Fruit fly (Drosophila melanogaster) whole organism, embryonic: ENCODE data around the gene tipE.

ENCODE experiments used
- Adf1 ChIP-seq: fragments of 200-800 bp; sonication (Bioruptor generic); IDR thresholded peaks from 2 replicates; pipeline ENCODE4 v1.3.6; 2022; ENCODE audit warnings: missing biosample characterization, missing genetic modification characterization
- CG10543 ChIP-seq: fragments of 200-800 bp; sonication (Bioruptor generic); optimal IDR thresholded peaks from 3 replicates; lab custom pipeline; 2017; ENCODE audit warnings: missing biosample characterization, mild to moderate bottlenecking, missing genetic modification characterization, moderate library complexity
- CG11093 ChIP-seq: fragments of 200-800 bp; sonication (Bioruptor generic); IDR thresholded peaks from 3 replicates; pipeline ENCODE4 v1.3.6; 2022; ENCODE audit warnings: missing biosample characterization, missing genetic modification characterization
- CG12071 ChIP-seq: fragments of 200-800 bp; sonication (Bioruptor generic); optimal IDR thresholded peaks from 3 replicates; lab custom pipeline; 2018; ENCODE audit warnings: missing biosample characterization, mild to moderate bottlenecking, missing genetic modification characterization
- CG18262 ChIP-seq: fragments of 200-800 bp; optimal IDR thresholded peaks from 3 replicates; lab custom pipeline; 2019; ENCODE audit warnings: missing biosample characterization, mild to moderate bottlenecking, missing genetic modification characterization, moderate library complexity
- CG18476 ChIP-seq: fragments of 200-800 bp; sonication (Bioruptor generic); optimal IDR thresholded peaks from 2 replicates; lab custom pipeline; 2016; ENCODE audit warnings: missing biosample characterization, mild to moderate bottlenecking, missing genetic modification characterization
- CG31441 ChIP-seq: fragments of 200-800 bp; sonication (Bioruptor generic); IDR thresholded peaks from 2 replicates; pipeline ENCODE4 v1.3.6; 2022; ENCODE audit warnings: missing biosample characterization, missing genetic modification characterization
- CG7839 ChIP-seq: fragments of 200-800 bp; sonication (Bioruptor generic); optimal IDR thresholded peaks from 3 replicates; lab custom pipeline; 2018; ENCODE audit warnings: missing biosample characterization, mild to moderate bottlenecking, missing genetic modification characterization, moderate library complexity
- CG7963 ChIP-seq: fragments of 200-800 bp; sonication (Bioruptor generic); IDR thresholded peaks from 3 replicates; pipeline ENCODE4 v1.3.6; 2022; ENCODE audit warnings: missing biosample characterization, missing genetic modification characterization; ENCODE audit not compliant: partially characterized antibody
- CG8290 ChIP-seq, 3 experiments: fragments of 200-800 bp; sonication (Bioruptor generic); optimal IDR thresholded peaks; 2 replicates each; lab custom pipeline; 2016 to 2019; ENCODE audit warnings: missing biosample characterization in 3 of 3, missing genetic modification characterization in 3 of 3, mild to moderate bottlenecking in 2 of 3, moderate library complexity in 1 of 3
- CG8478 ChIP-seq: fragments of >200 bp; optimal IDR thresholded peaks from 2 replicates; lab custom pipeline; 2018
- CG9817 ChIP-seq: fragments of 200-800 bp; sonication (Bioruptor generic); optimal IDR thresholded peaks from 2 replicates; lab custom pipeline; 2018; ENCODE audit warnings: missing biosample characterization, mild to moderate bottlenecking, missing genetic modification characterization, moderate library complexity
- CHES-1-like ChIP-seq: fragments of 200-800 bp; sonication (Bioruptor generic); optimal IDR thresholded peaks from 2 replicates; lab custom pipeline; 2016; ENCODE audit warnings: missing biosample characterization, missing genetic modification characterization
- D ChIP-seq, 2 experiments: fragments of 200-800 bp in 1 of 2; fragments of >200 bp in 1 of 2; sonication (Bioruptor generic) in 1 of 2; optimal IDR thresholded peaks; 2 replicates in 1 of 2; 3 replicates in 1 of 2; lab custom pipeline; 2017; ENCODE audit warnings: mild to moderate bottlenecking in 1 of 2, missing biosample characterization in 1 of 2, missing genetic modification characterization in 1 of 2, missing genetic modification reagents in 1 of 2
- D19A ChIP-seq: fragments of 200-800 bp; optimal IDR thresholded peaks from 3 replicates; lab custom pipeline; 2019; ENCODE audit warnings: missing biosample characterization, mild to moderate bottlenecking, missing genetic modification characterization, moderate library complexity
- Dp ChIP-seq: fragments of 200-800 bp; sonication (Bioruptor generic); optimal IDR thresholded peaks from 2 replicates; lab custom pipeline; 2018; ENCODE audit warnings: missing biosample characterization, mild to moderate bottlenecking, missing genetic modification characterization, moderate library complexity
- HLHmδ ChIP-seq: fragments of 200-800 bp; sonication (Bioruptor generic); optimal IDR thresholded peaks from 2 replicates; lab custom pipeline; 2018; ENCODE audit warnings: missing biosample characterization, mild to moderate bottlenecking, missing genetic modification characterization, moderate library complexity
- Hmr ChIP-seq: fragments of 200-800 bp; sonication (Bioruptor generic); optimal IDR thresholded peaks from 3 replicates; lab custom pipeline; 2017; ENCODE audit warnings: mild to moderate bottlenecking, missing biosample characterization, missing genetic modification reagents, missing genetic modification characterization
- Med ChIP-seq: fragments of 200-800 bp; sonication (Bioruptor generic); peaks from one replicate; lab custom pipeline; 2016; ENCODE audit warnings: missing biosample characterization, missing genetic modification characterization, mild to moderate bottlenecking, inconsistent platforms, moderate library complexity
- Meics ChIP-seq: fragments of 200-800 bp; sonication (Bioruptor generic); optimal IDR thresholded peaks from 2 replicates; lab custom pipeline; 2017; ENCODE audit warnings: missing biosample characterization, mild to moderate bottlenecking, missing genetic modification characterization
- Mes4 ChIP-seq: fragments of 200-800 bp; sonication (Bioruptor generic); optimal IDR thresholded peaks from 2 replicates; lab custom pipeline; 2016; ENCODE audit warnings: missing biosample characterization, missing genetic modification characterization
- NFAT ChIP-seq: fragments of 200-800 bp; sonication (Bioruptor generic); IDR thresholded peaks from 2 replicates; pipeline ENCODE4 v1.3.6; 2022; ENCODE audit warnings: missing biosample characterization, missing genetic modification characterization
- Nf-YB ChIP-seq: fragments of 200-800 bp; sonication (Bioruptor generic); optimal IDR thresholded peaks from 3 replicates; lab custom pipeline; 2019; ENCODE audit warnings: missing biosample characterization, mild to moderate bottlenecking, missing genetic modification characterization, moderate library complexity
- Nf-YC ChIP-seq: fragments of 200-800 bp; optimal IDR thresholded peaks from 3 replicates; lab custom pipeline; 2019; ENCODE audit warnings: missing biosample characterization, mild to moderate bottlenecking, missing genetic modification characterization, moderate library complexity
- Oli ChIP-seq: fragments of 200-800 bp; sonication (Bioruptor generic); optimal IDR thresholded peaks from 2 replicates; lab custom pipeline; 2018; ENCODE audit warnings: missing biosample characterization, mild to moderate bottlenecking, missing genetic modification characterization, moderate library complexity
- PHDP ChIP-seq: fragments of 200-800 bp; sonication (Bioruptor generic); optimal IDR thresholded peaks from 3 replicates; lab custom pipeline; 2018; ENCODE audit warnings: missing biosample characterization, mild to moderate bottlenecking, missing genetic modification characterization, moderate library complexity
- Trl ChIP-seq, 3 experiments: fragments of >200 bp in 2 of 3; fragments of 200-800 bp in 1 of 3; sonication (Bioruptor generic) in 1 of 3; optimal IDR thresholded peaks; 2 replicates in 1 of 3; 3 replicates in 2 of 3; lab custom pipeline; 2016 to 2017; ENCODE audit warnings: missing biosample characterization in 1 of 3, missing genetic modification characterization in 1 of 3
- abd-A ChIP-seq: fragments of 200-800 bp; sonication (Bioruptor generic); optimal IDR thresholded peaks from 3 replicates; lab custom pipeline; 2019; ENCODE audit warnings: missing biosample characterization, mild to moderate bottlenecking, missing genetic modification characterization, moderate library complexity
- aop ChIP-seq: fragments of 200-800 bp; sonication (Bioruptor generic); IDR thresholded peaks from 2 replicates; pipeline ENCODE4 v1.3.6; 2022; ENCODE audit warnings: missing biosample characterization, missing genetic modification characterization
- cg ChIP-seq: fragments of 200-800 bp; sonication (Bioruptor generic); optimal IDR thresholded peaks from 3 replicates; lab custom pipeline; 2019; ENCODE audit warnings: missing biosample characterization, mild to moderate bottlenecking, missing genetic modification characterization, moderate library complexity
- chif ChIP-seq, 2 experiments: fragments of 200-800 bp; sonication (Bioruptor generic); optimal IDR thresholded peaks; 3 replicates each; lab custom pipeline; 2016; ENCODE audit warnings: missing biosample characterization in 2 of 2, missing genetic modification characterization in 2 of 2
- crol ChIP-seq: fragments of 200-800 bp; sonication (Bioruptor generic); IDR thresholded peaks from 2 replicates; pipeline ENCODE4 v1.3.6; 2022; ENCODE audit warnings: missing biosample characterization, missing genetic modification characterization
- dmrt99B ChIP-seq: fragments of 200-800 bp; sonication (Bioruptor generic); optimal IDR thresholded peaks from 2 replicates; lab custom pipeline; 2018; ENCODE audit warnings: missing biosample characterization, mild to moderate bottlenecking, missing genetic modification characterization, moderate library complexity
- inv ChIP-seq: fragments of 200-800 bp; sonication (Bioruptor generic); IDR thresholded peaks from 2 replicates; pipeline ENCODE4 v1.3.6; 2022; ENCODE audit warnings: missing biosample characterization, missing genetic modification characterization; ENCODE audit not compliant: partially characterized antibody
- kni ChIP-seq: fragments of 200-800 bp; sonication (Bioruptor generic); optimal IDR thresholded peaks from 3 replicates; lab custom pipeline; 2017; ENCODE audit warnings: mild to moderate bottlenecking, missing biosample characterization, missing genetic modification reagents, missing genetic modification characterization
- lilli ChIP-seq: fragments of 200-800 bp; sonication (Bioruptor generic); optimal IDR thresholded peaks from 3 replicates; lab custom pipeline; 2016; ENCODE audit warnings: missing biosample characterization, missing genetic modification characterization
- onecut ChIP-seq: fragments of 200-800 bp; sonication (Bioruptor generic); IDR thresholded peaks from 2 replicates; pipeline ENCODE4 v1.3.6; 2022; ENCODE audit warnings: missing biosample characterization, missing genetic modification characterization
- org-1 ChIP-seq: fragments of 200-800 bp; sonication (Bioruptor generic); optimal IDR thresholded peaks from 2 replicates; lab custom pipeline; 2017; ENCODE audit warnings: missing biosample characterization, missing genetic modification characterization
- prd ChIP-seq, 3 experiments: fragments of >200 bp in 2 of 3; fragments of 200-800 bp in 1 of 3; sonication (Bioruptor generic) in 1 of 3; optimal IDR thresholded peaks in 2 of 3; IDR thresholded peaks in 1 of 3; 2 replicates in 2 of 3; 3 replicates in 1 of 3; pipeline versions ENCODE4 v1.3.6 to Lab custom; 2017 to 2022; ENCODE audit warnings: missing biosample characterization in 1 of 3, missing genetic modification characterization in 1 of 3
- run ChIP-seq: fragments of 200-800 bp; sonication (Bioruptor generic); optimal IDR thresholded peaks from 3 replicates; lab custom pipeline; 2018; ENCODE audit warnings: missing biosample characterization, mild to moderate bottlenecking, missing genetic modification characterization
- sna ChIP-seq: fragments of 200-800 bp; sonication (Bioruptor generic); IDR thresholded peaks from 2 replicates; pipeline ENCODE4 v1.3.6; 2022; ENCODE audit warnings: missing biosample characterization, missing genetic modification characterization; ENCODE audit not compliant: partially characterized antibody
- tna ChIP-seq: fragments of 200-800 bp; sonication (Bioruptor generic); IDR thresholded peaks from 2 replicates; pipeline ENCODE4 v1.3.6; 2022; ENCODE audit warnings: missing biosample characterization, missing genetic modification characterization; ENCODE audit not compliant: partially characterized antibody
- vvl ChIP-seq: fragments of 200-800 bp; sonication (Bioruptor generic); IDR thresholded peaks from 2 replicates; pipeline ENCODE4 v1.3.6; 2022; ENCODE audit warnings: missing biosample characterization, missing genetic modification characterization
- z ChIP-seq: fragments of 200-800 bp; sonication (Bioruptor generic); IDR thresholded peaks from 3 replicates; pipeline ENCODE4 v1.3.6; 2022; ENCODE audit warnings: missing biosample characterization, missing genetic modification characterization

tipE gene

dm6 chr3L:4232724-4233367 is 44.5 kb downstream of the tipE start (continued):
- peak; percentile 22 for TF ChIP-seq PHDP (tag; lab: Kevin White, UChicago)
- peak; percentile 30; the same call in 1 of the 2 replicates for TF ChIP-seq CG31441 (GFP tag; lab: Robert Waterston, UW)
- TF ChIP-seq org-1 (GFP tag; lab: Kevin White, UChicago) = peak; percentile 2
- TF ChIP-seq run (tag; lab: Kevin White, UChicago) = no peak
- peak; percentile 98 for TF ChIP-seq D19A (tag; lab: Kevin White, UChicago)
- peak; percentile 53 for TF ChIP-seq CG18262 (tag; lab: Kevin White, UChicago)
- no peak for TF ChIP-seq NFAT
- TF ChIP-seq CG7839 (tag; lab: Kevin White, UChicago) = peak; percentile 48
- TF ChIP-seq CG12071 (GFP tag; lab: Kevin White, UChicago) = peak; percentile 6
- TF ChIP-seq CG9817 (tag; lab: Kevin White, UChicago) = peak; percentile 12
- TF ChIP-seq prd (optimal IDR thresholded peaks at IDR 0.05; lab: Kevin White, UChicago) = no peak
- TF ChIP-seq prd (GFP tag; IDR thresholded peaks at IDR 0.05; lab: Robert Waterston, UW) = no peak
- peak; percentile 37 for TF ChIP-seq lilli (GFP tag; lab: Kevin White, UChicago)
- TF ChIP-seq CG8478 (lab: Kevin White, UChicago) = no peak
- peak; percentile 28 for TF ChIP-seq Meics (GFP tag; lab: Kevin White, UChicago)
- TF ChIP-seq dmrt99B = peak; percentile 44
- TF ChIP-seq Oli = peak; percentile 50
- TF ChIP-seq, all 482 proteins: peak for 61

dm6 chr3L:4233603-4234277 is 45.4 kb downstream of the tipE start:
- TF ChIP-seq Nf-YC (tag; lab: Kevin White, UChicago) = peak; percentile 45
- TF ChIP-seq CHES-1-like (GFP tag; lab: Kevin White, UChicago) = no peak
- peak; percentile 54 to 69 for TF ChIP-seq Trl (optimal IDR thresholded peaks at IDR 0.05; lab: Kevin White, UChicago)
- TF ChIP-seq Trl (GFP tag; optimal IDR thresholded peaks at IDR 0.05; lab: Kevin White, UChicago) = no peak
- TF ChIP-seq HLHmδ (GFP tag; lab: Kevin White, UChicago) = peak; percentile 36
- peak; percentile 8 for TF ChIP-seq CG10543 (GFP tag; lab: Kevin White, UChicago)
- TF ChIP-seq D (optimal IDR thresholded peaks at IDR 0.05; lab: Kevin White, UChicago) = peak; percentile 43
- TF ChIP-seq D (GFP tag; optimal IDR thresholded peaks at IDR 0.05; lab: Kevin White, UChicago) = no peak
- TF ChIP-seq onecut (GFP tag; lab: Robert Waterston, UW) = peak; percentile 65
- peak; percentile 54 for TF ChIP-seq Med (GFP tag; lab: Kevin White, UChicago)
- no peak for TF ChIP-seq chif (GFP tag; optimal IDR thresholded peaks at IDR 0.05; lab: Kevin White, UChicago)
- no peak for TF ChIP-seq Hmr (GFP tag; lab: Kevin White, UChicago)
- peak; percentile 92 for TF ChIP-seq CG8478 (lab: Kevin White, UChicago)
- peak; percentile 28 for TF ChIP-seq abd-A
- TF ChIP-seq sna (GFP tag; lab: Robert Waterston, UW) = no peak
- TF ChIP-seq CG7963 (GFP tag; lab: Robert Waterston, UW) = 0 out of 3 replicates have a peak, but pooled peaks have one; percentile 18
- TF ChIP-seq Nf-YB (GFP tag; lab: Kevin White, UChicago) = peak; percentile 61
- peak; percentile 19 for TF ChIP-seq kni (GFP tag; lab: Kevin White, UChicago)
- TF ChIP-seq cg (GFP tag; lab: Kevin White, UChicago) = peak; percentile 94
- TF ChIP-seq CG8290 (GFP tag; optimal IDR thresholded peaks at IDR 0.05; lab: Kevin White, UChicago) = no peak
- peak in 1 of 2 experiments; percentile 10 for TF ChIP-seq CG8290 (tag; optimal IDR thresholded peaks at IDR 0.05; lab: Kevin White, UChicago)
- TF ChIP-seq CG18476 (GFP tag; lab: Kevin White, UChicago) = no peak
- TF ChIP-seq crol (GFP tag; lab: Robert Waterston, UW) = peak; percentile 30; the same call in 1 of the 2 replicates
- TF ChIP-seq Dp (GFP tag; lab: Kevin White, UChicago) = no peak
- no peak for TF ChIP-seq aop (GFP tag; lab: Robert Waterston, UW)
- TF ChIP-seq Mes4 (GFP tag; lab: Kevin White, UChicago) = no peak
- TF ChIP-seq z (GFP tag; lab: Robert Waterston, UW) = peak; percentile 89
- TF ChIP-seq inv (GFP tag; lab: Robert Waterston, UW) = no peak
- peak; percentile 58 for TF ChIP-seq Adf1
- TF ChIP-seq vvl = peak; percentile 57
- TF ChIP-seq CG11093 (GFP tag; lab: Robert Waterston, UW) = no peak
- peak; percentile 30; the same call in 1 of the 2 replicates for TF ChIP-seq tna (GFP tag; lab: Robert Waterston, UW)
